Fruit fly (Drosophila melanogaster): ENCODE data around the gene CG6592.

Gene CG6592

dm6 chr3L:6105435-6105834 lies 46.0 kb downstream of the CG6592 start:
- TF ChIP-seq CTCF (optimal IDR thresholded peaks at IDR 0.05) (no peak), CG8478 (optimal IDR thresholded peaks at IDR 0.05) (no peak)

dm6 chr3L:6106717-6107116 lies 47.3 kb downstream of the CG6592 start:
- no peak for TF ChIP-seq CG8478 (optimal IDR thresholded peaks at IDR 0.05)
- no peak for TF ChIP-seq CTCF (optimal IDR thresholded peaks at IDR 0.05)

- TF ChIP-seq CTCF (optimal IDR thresholded peaks at IDR 0.05) (no peak), CG8478 (optimal IDR thresholded peaks at IDR 0.05) (no peak)
Observed at dm6 chr3L:6108264-6109060, 49.0 kb downstream of the CG6592 start.

All from S2 (cell line).